Fruit fly (Drosophila melanogaster): ENCODE results near the gene MICU1.

The MICU1 gene

DNA sequence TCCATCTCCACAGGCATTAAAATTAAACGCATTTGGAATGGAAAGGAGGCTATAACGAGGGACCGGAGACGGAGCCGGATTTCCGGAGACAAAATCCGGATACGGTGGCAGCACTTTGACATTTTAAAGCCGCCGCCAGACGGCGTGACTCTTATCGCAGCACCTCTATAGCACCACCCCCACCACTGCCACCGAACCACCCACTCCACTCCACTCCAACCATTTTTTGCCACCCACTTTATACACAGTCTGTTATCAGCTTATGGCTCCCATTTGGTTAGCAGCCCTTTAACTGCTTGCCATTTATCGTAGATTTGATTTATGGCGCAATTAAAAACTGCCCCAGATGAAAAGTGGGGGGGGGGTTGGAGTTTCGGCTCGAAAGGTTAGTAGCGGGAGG, 13.0 kb upstream of the MICU1 start (continued):
- TF ChIP-seq sug (tag; optimal IDR thresholded peaks at IDR 0.05) (peak; percentile 47), klu (GFP tag; IDR thresholded peaks at IDR 0.05) (no peak), HHEX (GFP tag; optimal IDR thresholded peaks at IDR 0.05) (peak; percentile 7), sens-2 (GFP tag; IDR thresholded peaks at IDR 0.05) (peak; percentile 24; the same call in 1 of the 2 replicates), CG2678 (tag; optimal IDR thresholded peaks at IDR 0.05) (peak; percentile 17)

DNA sequence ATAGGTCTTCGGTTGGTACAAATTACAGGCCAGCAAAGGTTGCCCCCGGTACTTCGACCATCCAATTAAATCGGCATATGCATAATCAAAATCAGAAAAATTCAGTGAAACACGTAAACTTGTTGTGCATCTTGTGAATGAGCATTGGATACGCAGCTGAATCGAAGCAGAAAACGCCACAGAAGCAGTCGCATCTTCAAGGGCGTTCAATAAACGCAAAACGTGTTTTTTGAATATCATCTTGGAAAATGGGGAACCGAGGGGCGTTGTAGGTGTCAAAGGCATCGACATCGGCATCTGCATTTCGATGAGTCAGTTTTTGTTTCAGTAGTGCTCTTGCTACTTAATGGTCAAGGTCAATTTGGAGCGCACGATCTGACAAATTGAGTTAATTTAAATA, 7.7 kb upstream of the MICU1 start:
- no peak for TF ChIP-seq CG10147 (GFP tag; optimal IDR thresholded peaks at IDR 0.05)
- TF ChIP-seq jumu (GFP tag; optimal IDR thresholded peaks at IDR 0.05) = no peak
- TF ChIP-seq CG7556 (GFP tag; optimal IDR thresholded peaks at IDR 0.05) = no peak
- TF ChIP-seq Rx (GFP tag; IDR thresholded peaks at IDR 0.05) = no peak
- peak; percentile 62 for TF ChIP-seq vvl (GFP tag; IDR thresholded peaks at IDR 0.05)
- TF ChIP-seq chinmo (GFP tag; IDR thresholded peaks at IDR 0.05; ENCODE audit: partially characterized antibody) = peak; percentile 83; the same call in 2 of the 4 replicates
- no peak for TF ChIP-seq CG7987 (GFP tag; optimal IDR thresholded peaks at IDR 0.05)
- peak; percentile 81 for TF ChIP-seq pros (GFP tag; optimal IDR thresholded peaks at IDR 0.05)
- TF ChIP-seq Dip3 (GFP tag; optimal IDR thresholded peaks at IDR 0.05) = no peak
- TF ChIP-seq CG15269 (tag; optimal IDR thresholded peaks at IDR 0.05) = peak; percentile 13
- peak in 1 of 2 experiments; percentile 41 for TF ChIP-seq Eip74EF (GFP tag; optimal IDR thresholded peaks at IDR 0.05)
- no peak for TF ChIP-seq CG9437 (GFP tag; optimal IDR thresholded peaks at IDR 0.05)
- peak; percentile 29 for TF ChIP-seq sd (tag; optimal IDR thresholded peaks at IDR 0.05)
- no peak for TF ChIP-seq Xbp1 (GFP tag; optimal IDR thresholded peaks at IDR 0.05)
- TF ChIP-seq Awh (GFP tag; IDR thresholded peaks at IDR 0.05) = peak; percentile 9; the same call in 1 of the 2 replicates
- TF ChIP-seq Ptx1 (GFP tag; IDR thresholded peaks at IDR 0.05) = no peak
- peak; percentile 16 for TF ChIP-seq gsb-n (tag; optimal IDR thresholded peaks at IDR 0.05)
- TF ChIP-seq z (GFP tag; IDR thresholded peaks at IDR 0.05) = no peak
- no peak for TF ChIP-seq rib (GFP tag; IDR thresholded peaks at IDR 0.05)
- TF ChIP-seq CG3163 (GFP tag; optimal IDR thresholded peaks at IDR 0.05) = no peak

DNA sequence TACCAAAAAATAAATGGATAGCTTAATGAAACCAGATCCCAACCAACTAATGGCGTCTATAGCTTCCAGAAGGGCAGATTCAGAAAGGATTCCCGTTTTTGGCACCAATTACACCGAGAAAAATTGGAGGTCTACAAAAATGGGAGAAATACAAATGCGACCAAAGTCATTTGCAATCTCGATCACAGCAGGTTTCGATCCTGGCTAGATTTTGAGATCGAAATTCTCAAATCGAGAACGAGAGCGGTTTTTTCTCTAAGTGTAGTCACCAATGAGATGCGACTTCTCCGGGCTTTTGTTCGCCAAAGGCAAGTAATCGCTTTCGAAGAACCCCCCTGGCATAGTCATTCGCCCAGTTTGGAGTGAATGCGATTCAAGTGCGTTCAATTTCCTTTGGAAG, 6.2 kb upstream of the MICU1 start:
- TF ChIP-seq CG13775 (GFP tag; optimal IDR thresholded peaks at IDR 0.05) (no peak), Pdp1 (GFP tag; optimal IDR thresholded peaks at IDR 0.05) (peak in 1 of 2 experiments; percentile 20), CG3065 (GFP tag; optimal IDR thresholded peaks at IDR 0.05) (no peak), Atf-2 (GFP tag; optimal IDR thresholded peaks at IDR 0.05) (no peak), gsb (GFP tag; IDR thresholded peaks at IDR 0.05) (no peak), NfI (GFP tag; optimal IDR thresholded peaks at IDR 0.05) (peak; percentile 39), Ada2b (GFP tag; IDR thresholded peaks at IDR 0.05) (peak; percentile 47; the same call in 1 of the 2 replicates), NC2β (GFP tag; optimal IDR thresholded peaks at IDR 0.05) (no peak), CG7839 (tag; optimal IDR thresholded peaks at IDR 0.05) (peak; percentile 15), CG13624 (GFP tag; optimal IDR thresholded peaks at IDR 0.05) (peak; percentile 16), pfk (GFP tag; optimal IDR thresholded peaks at IDR 0.05) (no peak), CkIIα-i1 (GFP tag; IDR thresholded peaks at IDR 0.05) (no peak), Fer3 (tag; optimal IDR thresholded peaks at IDR 0.05) (no peak), Hr51 (GFP tag; optimal IDR thresholded peaks at IDR 0.05) (peak in 1 of 2 experiments; percentile 19), CG9817 (tag; optimal IDR thresholded peaks at IDR 0.05) (peak; percentile 7), unpg (GFP tag; optimal IDR thresholded peaks at IDR 0.05) (peak; percentile 45), CG8765 (GFP tag; IDR thresholded peaks at IDR 0.05) (no peak), sens (GFP tag) (no peak), CG9727 (GFP tag; optimal IDR thresholded peaks at IDR 0.05) (peak; percentile 29), Aef1 (GFP tag; IDR thresholded peaks at IDR 0.05) (peak; percentile 46; the same call in 1 of the 3 replicates), Hsf (GFP tag; optimal IDR thresholded peaks at IDR 0.05) (peak; percentile 39), slou (GFP tag; optimal IDR thresholded peaks at IDR 0.05) (no peak), CG8290 (GFP tag; optimal IDR thresholded peaks at IDR 0.05) (no peak), CG8290 (tag; optimal IDR thresholded peaks at IDR 0.05) (peak in 1 of 2 experiments; percentile 26), Rx (GFP tag; IDR thresholded peaks at IDR 0.05) (no peak), H2.0 (GFP tag; IDR thresholded peaks at IDR 0.05) (0 out of 2 replicates have a peak, but pooled peaks have one; percentile 31)
